Worm (Caenorhabditis elegans): ENCODE measurements around the gene str-79.

The str-79 gene

ce11 chrX:1984831-1985230 lies 15.2 kb downstream of the str-79 start:
- TF ChIP-seq B0310.2 (tag; optimal IDR thresholded peaks at IDR 0.05) = no peak
- no peak for TF ChIP-seq hnd-1 (tag; optimal IDR thresholded peaks at IDR 0.05)
- TF ChIP-seq ets-7 (tag; optimal IDR thresholded peaks at IDR 0.05) = no peak
- no peak for TF ChIP-seq hmg-4 (GFP tag; optimal IDR thresholded peaks at IDR 0.05)

ce11 chrX:1989576-1989975 lies 19.9 kb downstream of the str-79 start, which contains the start of gene meg-3:
Gene meg-3, minus strand, starts transcription at chrX:1989607.
- TF ChIP-seq hnd-1 (tag; optimal IDR thresholded peaks at IDR 0.05) (no peak), ama-1 (optimal IDR thresholded peaks at IDR 0.05) (no peak), B0310.2 (tag; optimal IDR thresholded peaks at IDR 0.05) (no peak), scrt-1 (GFP tag; IDR thresholded peaks at IDR 0.05) (no peak), ceh-36 (tag; optimal IDR thresholded peaks at IDR 0.05) (no peak), ceh-13 (GFP tag; optimal IDR thresholded peaks at IDR 0.05) (no peak), flt-1 (GFP tag; IDR thresholded peaks at IDR 0.05) (no peak), tra-4 (tag; optimal IDR thresholded peaks at IDR 0.05) (no peak), aly-1 (tag; optimal IDR thresholded peaks at IDR 0.05) (no peak), pes-1 (GFP tag; IDR thresholded peaks at IDR 0.05) (no peak), sea-1 (GFP tag; conservative IDR thresholded peaks at IDR 0.05) (no peak), hmbx-1 (tag; optimal IDR thresholded peaks at IDR 0.05) (no peak), hmg-4 (GFP tag; optimal IDR thresholded peaks at IDR 0.05) (no peak), ets-7 (tag; optimal IDR thresholded peaks at IDR 0.05) (no peak), tbx-11 (GFP tag; IDR thresholded peaks at IDR 0.05) (no peak), tbx-37 (GFP tag; conservative IDR thresholded peaks at IDR 0.05) (no peak), F13C5.2 (tag; optimal IDR thresholded peaks at IDR 0.05) (no peak)

- no peak for TF ChIP-seq F13C5.2 (tag; optimal IDR thresholded peaks at IDR 0.05)
- no peak for TF ChIP-seq ets-7 (tag; optimal IDR thresholded peaks at IDR 0.05)
- no peak for TF ChIP-seq B0310.2 (tag; optimal IDR thresholded peaks at IDR 0.05)
- TF ChIP-seq aly-1 (tag; optimal IDR thresholded peaks at IDR 0.05) = no peak
- no peak for TF ChIP-seq ama-1 (optimal IDR thresholded peaks at IDR 0.05)
- TF ChIP-seq ceh-36 (tag; optimal IDR thresholded peaks at IDR 0.05) = no peak
- TF ChIP-seq tbx-11 (GFP tag; IDR thresholded peaks at IDR 0.05) = no peak
- TF ChIP-seq hmbx-1 (tag; optimal IDR thresholded peaks at IDR 0.05) = no peak
- TF ChIP-seq hnd-1 (tag; optimal IDR thresholded peaks at IDR 0.05) = no peak
- TF ChIP-seq tra-4 (tag; optimal IDR thresholded peaks at IDR 0.05) = no peak
- TF ChIP-seq sea-1 (GFP tag; conservative IDR thresholded peaks at IDR 0.05) = no peak
These were observed 20.8 kb downstream of the str-79 start, which contains the start of gene Y40A1A.2 for ce11 chrX:1990434-1990833. Gene Y40A1A.2, plus strand, starts transcription at chrX:1990734.

ce11 chrX:1997934-1998333 lies 28.3 kb downstream of the str-79 start, which contains the start of gene Y40A1A.3:
Gene Y40A1A.3, minus strand, starts transcription at chrX:1998034.
- TF ChIP-seq hnd-1 (tag; optimal IDR thresholded peaks at IDR 0.05) (no peak), F13C5.2 (tag; optimal IDR thresholded peaks at IDR 0.05) (no peak), ets-7 (tag; optimal IDR thresholded peaks at IDR 0.05) (no peak), scrt-1 (GFP tag; IDR thresholded peaks at IDR 0.05) (no peak), sea-1 (GFP tag; conservative IDR thresholded peaks at IDR 0.05) (no peak), ama-1 (optimal IDR thresholded peaks at IDR 0.05) (no peak), ceh-36 (tag; optimal IDR thresholded peaks at IDR 0.05) (no peak), ceh-13 (GFP tag; optimal IDR thresholded peaks at IDR 0.05) (no peak), hmbx-1 (tag; optimal IDR thresholded peaks at IDR 0.05) (no peak), tra-4 (tag; optimal IDR thresholded peaks at IDR 0.05) (no peak), hmg-4 (GFP tag; optimal IDR thresholded peaks at IDR 0.05) (no peak), B0310.2 (tag; optimal IDR thresholded peaks at IDR 0.05) (no peak), tbx-37 (GFP tag; conservative IDR thresholded peaks at IDR 0.05) (no peak), pes-1 (GFP tag; IDR thresholded peaks at IDR 0.05) (no peak), flt-1 (GFP tag; IDR thresholded peaks at IDR 0.05) (no peak), aly-1 (tag; optimal IDR thresholded peaks at IDR 0.05) (no peak)

ce11 chrX:1998825-1999224 lies 29.1 kb downstream of the str-79 start:
- peak; percentile 67; the same call in 1 of the 2 replicates for TF ChIP-seq scrt-1 (GFP tag; IDR thresholded peaks at IDR 0.05)
- 0 out of 2 replicates have a peak, but pooled peaks have one; percentile 20 for TF ChIP-seq tbx-11 (GFP tag; IDR thresholded peaks at IDR 0.05)
- TF ChIP-seq pes-1 (GFP tag; IDR thresholded peaks at IDR 0.05) = peak; percentile 65
- 0 out of 2 replicates have a peak, but pooled peaks have one; percentile 8 for TF ChIP-seq sea-1 (GFP tag; conservative IDR thresholded peaks at IDR 0.05)
- no peak for TF ChIP-seq tbx-37 (GFP tag; conservative IDR thresholded peaks at IDR 0.05)

ce11 chrX:2000517-2000916 lies 30.8 kb downstream of the str-79 start:
- no peak for TF ChIP-seq ets-7 (tag; optimal IDR thresholded peaks at IDR 0.05)
- no peak for TF ChIP-seq scrt-1 (GFP tag; IDR thresholded peaks at IDR 0.05)
- no peak for TF ChIP-seq B0310.2 (tag; optimal IDR thresholded peaks at IDR 0.05)
- no peak for TF ChIP-seq ceh-13 (GFP tag; optimal IDR thresholded peaks at IDR 0.05)
- no peak for TF ChIP-seq hmbx-1 (tag; optimal IDR thresholded peaks at IDR 0.05)
- no peak for TF ChIP-seq hmg-4 (GFP tag; optimal IDR thresholded peaks at IDR 0.05)
- TF ChIP-seq hnd-1 (tag; optimal IDR thresholded peaks at IDR 0.05) = no peak
- no peak for TF ChIP-seq tra-4 (tag; optimal IDR thresholded peaks at IDR 0.05)
- TF ChIP-seq aly-1 (tag; optimal IDR thresholded peaks at IDR 0.05) = no peak
- no peak for TF ChIP-seq flt-1 (GFP tag; IDR thresholded peaks at IDR 0.05)
- no peak for TF ChIP-seq pes-1 (GFP tag; IDR thresholded peaks at IDR 0.05)
- no peak for TF ChIP-seq tbx-37 (GFP tag; conservative IDR thresholded peaks at IDR 0.05)
- TF ChIP-seq ceh-36 (tag; optimal IDR thresholded peaks at IDR 0.05) = no peak
- TF ChIP-seq sea-1 (GFP tag; conservative IDR thresholded peaks at IDR 0.05) = no peak
- no peak for TF ChIP-seq tbx-11 (GFP tag; IDR thresholded peaks at IDR 0.05)
- no peak for TF ChIP-seq ama-1 (optimal IDR thresholded peaks at IDR 0.05)
- no peak for TF ChIP-seq F13C5.2 (tag; optimal IDR thresholded peaks at IDR 0.05)

ce11 chrX:2012491-2013201 lies 43.0 kb downstream of the str-79 start, which contains the start of gene Y102A11A.9:
Gene Y102A11A.9, plus strand, starts transcription at chrX:2013151.
- TF ChIP-seq tbx-37 (GFP tag; conservative IDR thresholded peaks at IDR 0.05) (no peak), tbx-11 (GFP tag; IDR thresholded peaks at IDR 0.05) (no peak), hnd-1 (tag; optimal IDR thresholded peaks at IDR 0.05) (no peak), hmg-4 (GFP tag; optimal IDR thresholded peaks at IDR 0.05) (no peak), pes-1 (GFP tag; IDR thresholded peaks at IDR 0.05) (no peak), sea-1 (GFP tag; conservative IDR thresholded peaks at IDR 0.05) (no peak)

All from whole organism, early embryonic.